Fruit fly (Drosophila melanogaster) whole organism, embryonic: ENCODE measurements around the gene Eip93F.

Source experiments
- Asciz ChIP-seq: fragments of 200-800 bp; sonication (Bioruptor generic); optimal IDR thresholded peaks from 2 replicates; lab custom pipeline; 2017; ENCODE audit warnings: missing biosample characterization, mild to moderate bottlenecking, missing genetic modification characterization, missing genetic modification reagents
- B-H2 ChIP-seq: fragments of 200-800 bp; sonication (Bioruptor generic); optimal IDR thresholded peaks from 2 replicates; lab custom pipeline; 2018; ENCODE audit warnings: missing biosample characterization, mild to moderate bottlenecking, missing genetic modification characterization
- CG11093 ChIP-seq: fragments of 200-800 bp; sonication (Bioruptor generic); IDR thresholded peaks from 3 replicates; pipeline ENCODE4 v1.3.6; 2022; ENCODE audit warnings: missing biosample characterization, missing genetic modification characterization
- CG11247 ChIP-seq: fragments of 200-800 bp; sonication (Bioruptor generic); IDR thresholded peaks from 2 replicates; pipeline ENCODE4 v1.3.6; 2022; ENCODE audit warnings: missing biosample characterization, missing genetic modification characterization
- CG12219 ChIP-seq: fragments of 200-800 bp; sonication (Bioruptor generic); optimal IDR thresholded peaks from 3 replicates; lab custom pipeline; 2018; ENCODE audit warnings: missing biosample characterization, mild to moderate bottlenecking, missing genetic modification characterization
- CG1233 ChIP-seq: fragments of 200-800 bp; sonication (Bioruptor generic); optimal IDR thresholded peaks from 4 replicates; lab custom pipeline; 2018; ENCODE audit warnings: missing biosample characterization, mild to moderate bottlenecking, missing genetic modification characterization
- CG12769 ChIP-seq: fragments of 200-800 bp; sonication (Bioruptor generic); optimal IDR thresholded peaks from 2 replicates; lab custom pipeline; 2019; ENCODE audit warnings: missing biosample characterization, mild to moderate bottlenecking, missing genetic modification characterization, moderate library complexity
- CG12942 ChIP-seq: fragments of 200-800 bp; sonication (Bioruptor generic); optimal IDR thresholded peaks from 3 replicates; lab custom pipeline; 2016; ENCODE audit warnings: missing biosample characterization, missing genetic modification characterization
- CG13624 ChIP-seq: fragments of 200-800 bp; sonication (Bioruptor generic); optimal IDR thresholded peaks from 2 replicates; lab custom pipeline; 2016; ENCODE audit warnings: missing biosample characterization, missing genetic modification characterization
- CG13775 ChIP-seq: fragments of 200-800 bp; sonication (Bioruptor generic); optimal IDR thresholded peaks from 3 replicates; lab custom pipeline; 2017; ENCODE audit warnings: missing biosample characterization, mild to moderate bottlenecking, missing genetic modification characterization
- CG14441 ChIP-seq: fragments of 200-800 bp; sonication (Bioruptor generic); IDR thresholded peaks from 2 replicates; pipeline ENCODE4 v1.3.6; 2022; ENCODE audit warnings: missing biosample characterization, missing genetic modification characterization
- CG1529 ChIP-seq: fragments of 200-800 bp; sonication (Bioruptor generic); optimal IDR thresholded peaks from 3 replicates; lab custom pipeline; 2018; ENCODE audit warnings: missing biosample characterization, missing genetic modification characterization
- CG17186 ChIP-seq: fragments of 200-800 bp; sonication (Bioruptor generic); optimal IDR thresholded peaks from 3 replicates; lab custom pipeline; 2017; ENCODE audit warnings: missing biosample characterization, missing genetic modification reagents, missing genetic modification characterization
- CG2678 ChIP-seq: fragments of 200-800 bp; sonication (Bioruptor generic); optimal IDR thresholded peaks from 3 replicates; lab custom pipeline; 2019; ENCODE audit warnings: missing biosample characterization, mild to moderate bottlenecking, missing genetic modification characterization, moderate library complexity
- CG31388 ChIP-seq: fragments of 200-800 bp; sonication (Bioruptor generic); optimal IDR thresholded peaks from 2 replicates; lab custom pipeline; 2016; ENCODE audit warnings: missing biosample characterization, missing genetic modification characterization
- CG31441 ChIP-seq: fragments of 200-800 bp; sonication (Bioruptor generic); IDR thresholded peaks from 2 replicates; pipeline ENCODE4 v1.3.6; 2022; ENCODE audit warnings: missing biosample characterization, missing genetic modification characterization
- CG3281 ChIP-seq: fragments of 200-800 bp; sonication (Bioruptor generic); optimal IDR thresholded peaks from 3 replicates; lab custom pipeline; 2017; ENCODE audit warnings: missing biosample characterization, mild to moderate bottlenecking, missing genetic modification characterization
- CG4282 ChIP-seq: fragments of 200-800 bp; sonication (Bioruptor generic); optimal IDR thresholded peaks from 2 replicates; lab custom pipeline; 2016; ENCODE audit warnings: missing biosample characterization, missing genetic modification characterization
- CG4730 ChIP-seq: fragments of 200-800 bp; sonication (Bioruptor generic); IDR thresholded peaks from 2 replicates; pipeline ENCODE4 v1.3.6; 2022; ENCODE audit warnings: missing biosample characterization, missing genetic modification characterization
- CG5180 ChIP-seq: fragments of 200-800 bp; sonication (Bioruptor generic); optimal IDR thresholded peaks from 3 replicates; lab custom pipeline; 2017; ENCODE audit warnings: missing biosample characterization, missing genetic modification characterization, mild to moderate bottlenecking, moderate library complexity, missing genetic modification reagents
- CG5953 ChIP-seq: fragments of 200-800 bp; sonication (Bioruptor generic); IDR thresholded peaks from 2 replicates; pipeline ENCODE4 v1.3.6; 2022; ENCODE audit warnings: missing biosample characterization, missing genetic modification characterization
- CG7372 ChIP-seq: fragments of 200-800 bp; sonication (Bioruptor generic); IDR thresholded peaks from 2 replicates; pipeline ENCODE4 v1.3.6; 2022; ENCODE audit warnings: missing biosample characterization, missing genetic modification characterization
- CG8359 ChIP-seq: fragments of 200-800 bp; sonication (Bioruptor generic); optimal IDR thresholded peaks from 2 replicates; lab custom pipeline; 2017; ENCODE audit warnings: missing biosample characterization, mild to moderate bottlenecking, missing genetic modification characterization, borderline replicate concordance
- CG9609 ChIP-seq: fragments of 200-800 bp; sonication (Bioruptor generic); optimal IDR thresholded peaks from 3 replicates; lab custom pipeline; 2016; ENCODE audit warnings: missing biosample characterization, missing genetic modification characterization
- Chrac-16 ChIP-seq: fragments of 200-800 bp; sonication (Bioruptor generic); optimal IDR thresholded peaks from 3 replicates; lab custom pipeline; 2016; ENCODE audit warnings: missing biosample characterization, missing genetic modification characterization
- ERR ChIP-seq: fragments of 200-800 bp; sonication (Bioruptor generic); optimal IDR thresholded peaks from 2 replicates; lab custom pipeline; 2016; ENCODE audit warnings: missing biosample characterization, missing genetic modification characterization
- Ets97D ChIP-seq: fragments of 200-800 bp; sonication (Bioruptor generic); optimal IDR thresholded peaks from 3 replicates; lab custom pipeline; 2016; ENCODE audit warnings: missing biosample characterization, missing genetic modification characterization
- Ravus ChIP-seq: fragments of 200-800 bp; sonication (Bioruptor generic); IDR thresholded peaks from 2 replicates; pipeline ENCODE4 v1.3.6; 2022; ENCODE audit warnings: missing biosample characterization, missing genetic modification characterization
- Sox100B ChIP-seq: fragments of 200-800 bp; sonication (Bioruptor generic); optimal IDR thresholded peaks from 3 replicates; lab custom pipeline; 2018; ENCODE audit warnings: missing biosample characterization, mild to moderate bottlenecking, missing genetic modification characterization
- Ssrp ChIP-seq: fragments of 200-800 bp; sonication (Bioruptor generic); optimal IDR thresholded peaks from 2 replicates; lab custom pipeline; 2018; ENCODE audit warnings: missing biosample characterization, mild to moderate bottlenecking, missing genetic modification characterization, moderate library complexity
- Xbp1 ChIP-seq: fragments of 200-800 bp; sonication (Bioruptor generic); optimal IDR thresholded peaks from 3 replicates; lab custom pipeline; 2016; ENCODE audit warnings: missing biosample characterization, mild to moderate bottlenecking, missing genetic modification characterization
- ap ChIP-seq: fragments of 200-800 bp; sonication (Bioruptor generic); IDR thresholded peaks from 2 replicates; pipeline ENCODE4 v1.3.6; 2022; ENCODE audit warnings: missing biosample characterization, missing genetic modification characterization
- ase ChIP-seq: fragments of 200-800 bp; sonication (Bioruptor generic); IDR thresholded peaks from 3 replicates; pipeline ENCODE4 v1.3.6; 2022; ENCODE audit warnings: missing biosample characterization, missing genetic modification characterization
- bab2 ChIP-seq: fragments of 200-800 bp; sonication (Bioruptor generic); optimal IDR thresholded peaks from 2 replicates; lab custom pipeline; 2016; ENCODE audit warnings: missing biosample characterization, missing genetic modification characterization
- bbx ChIP-seq: fragments of 200-800 bp; sonication (Bioruptor generic); IDR thresholded peaks from 2 replicates; pipeline ENCODE4 v1.3.6; 2022; ENCODE audit warnings: missing biosample characterization, missing genetic modification characterization; ENCODE audit not compliant: partially characterized antibody
- ci ChIP-seq: fragments of 200-800 bp; sonication (Bioruptor generic); IDR thresholded peaks from 3 replicates; pipeline ENCODE4 v1.3.6; 2022; ENCODE audit warnings: missing biosample characterization, missing genetic modification characterization
- corto ChIP-seq: fragments of 200-800 bp; sonication (Bioruptor generic); optimal IDR thresholded peaks from 2 replicates; lab custom pipeline; 2016; ENCODE audit warnings: missing biosample characterization, mild to moderate bottlenecking, missing genetic modification characterization, moderate library complexity
- crol ChIP-seq: fragments of 200-800 bp; sonication (Bioruptor generic); IDR thresholded peaks from 2 replicates; pipeline ENCODE4 v1.3.6; 2022; ENCODE audit warnings: missing biosample characterization, missing genetic modification characterization
- dan ChIP-seq: fragments of 200-800 bp; sonication (Bioruptor generic); IDR thresholded peaks from 2 replicates; pipeline ENCODE4 v1.3.6; 2022; ENCODE audit warnings: missing biosample characterization, missing genetic modification characterization
- danr ChIP-seq: fragments of 200-800 bp; sonication (Bioruptor generic); IDR thresholded peaks from 2 replicates; pipeline ENCODE4 v1.3.6; 2022; ENCODE audit warnings: missing biosample characterization, missing genetic modification characterization
- dmrt99B ChIP-seq: fragments of 200-800 bp; sonication (Bioruptor generic); optimal IDR thresholded peaks from 2 replicates; lab custom pipeline; 2018; ENCODE audit warnings: missing biosample characterization, mild to moderate bottlenecking, missing genetic modification characterization, moderate library complexity
- ems ChIP-seq: fragments of 200-800 bp; sonication (Bioruptor generic); optimal IDR thresholded peaks from 3 replicates; lab custom pipeline; 2016; ENCODE audit warnings: missing biosample characterization, missing genetic modification characterization
- gem ChIP-seq: fragments of 200-800 bp; sonication (Bioruptor generic); optimal IDR thresholded peaks from 2 replicates; lab custom pipeline; 2019; ENCODE audit warnings: missing biosample characterization, mild to moderate bottlenecking, missing genetic modification characterization, moderate library complexity
- otp ChIP-seq: fragments of 200-800 bp; sonication (Bioruptor generic); IDR thresholded peaks from 3 replicates; pipeline ENCODE4, ENCODE4 v1.3.6; 2022; ENCODE audit warnings: missing biosample characterization, missing genetic modification characterization
- pan ChIP-seq, 4 experiments: fragments of >200 bp in 3 of 4; fragments of 200-800 bp in 1 of 4; sonication (Bioruptor generic) in 1 of 4; optimal IDR thresholded peaks in 3 of 4; IDR thresholded peaks in 1 of 4; 2 replicates each; pipeline versions ENCODE4 v1.3.6 to Lab custom; 2017 to 2022; ENCODE audit warnings: missing biosample characterization in 2 of 4, missing genetic modification characterization in 2 of 4, mixed read lengths in 1 of 4
- pita ChIP-seq: fragments of 200-800 bp; sonication (Bioruptor generic); optimal IDR thresholded peaks from 2 replicates; lab custom pipeline; 2017; ENCODE audit warnings: missing biosample characterization, mild to moderate bottlenecking, missing genetic modification characterization
- pum ChIP-seq: fragments of 200-800 bp; sonication (Bioruptor generic); optimal IDR thresholded peaks from 2 replicates; lab custom pipeline; 2016; ENCODE audit warnings: missing biosample characterization, missing genetic modification characterization
- repo ChIP-seq: fragments of 200-800 bp; sonication (Bioruptor generic); optimal IDR thresholded peaks from 2 replicates; lab custom pipeline; 2016; ENCODE audit warnings: missing biosample characterization, missing genetic modification characterization
- salm ChIP-seq: fragments of 200-800 bp; sonication (Bioruptor generic); optimal IDR thresholded peaks from 2 replicates; lab custom pipeline; 2018; ENCODE audit warnings: missing biosample characterization, mild to moderate bottlenecking, missing genetic modification characterization
- schlank ChIP-seq: fragments of 200-800 bp; sonication (Bioruptor generic); optimal IDR thresholded peaks from 2 replicates; lab custom pipeline; 2018; ENCODE audit warnings: missing biosample characterization, mild to moderate bottlenecking, missing genetic modification characterization
- slou ChIP-seq: fragments of 200-800 bp; sonication (Bioruptor generic); optimal IDR thresholded peaks from 3 replicates; lab custom pipeline; 2016; ENCODE audit warnings: missing biosample characterization, missing genetic modification characterization
- zen ChIP-seq: fragments of 200-800 bp; sonication (Bioruptor generic); optimal IDR thresholded peaks from 3 replicates; lab custom pipeline; 2018; ENCODE audit warnings: missing biosample characterization, mild to moderate bottlenecking, missing genetic modification characterization, moderate library complexity

The Eip93F gene

DNA sequence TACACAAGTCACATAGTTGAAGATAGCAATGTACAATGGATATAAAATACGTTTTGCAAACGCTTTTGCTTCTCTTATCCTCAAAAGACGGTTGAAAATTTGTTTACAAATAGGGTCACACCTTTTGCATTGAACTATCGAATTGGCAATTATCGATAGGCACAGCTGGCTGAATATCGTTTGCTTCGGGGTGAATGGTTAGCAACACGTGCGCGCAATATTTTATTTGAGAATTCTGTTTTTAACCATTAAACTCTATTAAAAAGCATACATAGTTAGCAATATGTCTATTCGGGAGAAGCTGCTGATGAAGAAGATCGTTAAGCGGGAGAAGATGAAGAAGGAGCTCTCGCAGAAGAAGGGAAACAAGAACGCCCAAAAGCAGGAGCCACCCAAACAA lies 86.6 kb downstream of the Eip93F start (continued):
- no peak for TF ChIP-seq CG13775 (GFP tag; lab: Kevin White, UChicago)
- no peak for TF ChIP-seq CG9609 (GFP tag; lab: Kevin White, UChicago)
- no peak for TF ChIP-seq Ravus
- no peak for TF ChIP-seq pum
- no peak for TF ChIP-seq danr (GFP tag; lab: Robert Waterston, UW)
- TF ChIP-seq Asciz = no peak
- TF ChIP-seq CG8359 = no peak
- TF ChIP-seq bbx = peak; percentile 84
- TF ChIP-seq ap (GFP tag; lab: Robert Waterston, UW) = no peak
- no peak for TF ChIP-seq Sox100B (GFP tag; lab: Kevin White, UChicago)
- no peak for TF ChIP-seq schlank (tag; lab: Kevin White, UChicago)
- no peak for TF ChIP-seq B-H2 (GFP tag; lab: Kevin White, UChicago)
- TF ChIP-seq CG31388 = no peak
- TF ChIP-seq CG12769 (tag; lab: Kevin White, UChicago) = no peak
- TF ChIP-seq CG3281 (GFP tag; lab: Kevin White, UChicago) = no peak
- TF ChIP-seq zen (tag; lab: Kevin White, UChicago) = peak; percentile 4
- no peak for TF ChIP-seq otp (GFP tag; lab: Robert Waterston, UW)
- no peak for TF ChIP-seq CG5953 (GFP tag; lab: Robert Waterston, UW)
- no peak for TF ChIP-seq Xbp1 (GFP tag; lab: Kevin White, UChicago)
- no peak for TF ChIP-seq dan
- TF ChIP-seq ci = no peak
- no peak for TF ChIP-seq Chrac-16 (GFP tag; lab: Kevin White, UChicago)
- no peak for TF ChIP-seq CG11093

DNA sequence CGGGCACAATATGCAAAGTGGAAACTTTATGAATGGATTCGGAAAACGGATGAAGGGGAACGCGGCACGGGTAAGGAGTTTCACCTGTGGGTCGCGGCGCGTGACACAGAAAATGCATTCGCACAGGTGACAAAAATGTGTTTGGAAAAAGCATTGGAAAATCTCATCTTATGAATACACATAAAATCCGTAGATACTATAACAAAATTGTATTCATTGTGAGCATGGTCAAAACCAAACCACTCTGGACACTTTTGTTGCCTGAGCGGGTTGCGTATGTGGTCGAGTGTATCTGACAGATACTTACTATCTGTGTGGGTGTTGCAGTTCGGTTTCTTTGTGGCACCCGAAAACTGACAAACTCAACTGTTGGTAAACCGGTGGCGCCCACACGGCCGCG lies 90.6 kb downstream of the Eip93F start:
- TF ChIP-seq ap (GFP tag; lab: Robert Waterston, UW) = peak; percentile 70
- TF ChIP-seq CG4282 = no peak
- TF ChIP-seq CG12942 (GFP tag; lab: Kevin White, UChicago) = peak; percentile 25
- TF ChIP-seq CG1529 (GFP tag; lab: Kevin White, UChicago) = peak; percentile 43
- TF ChIP-seq CG5180 (GFP tag; lab: Kevin White, UChicago) = no peak
- peak; percentile 72; the same call in 2 of the 3 replicates for TF ChIP-seq ase (GFP tag; lab: Robert Waterston, UW)
- TF ChIP-seq CG17186 (GFP tag; lab: Kevin White, UChicago) = no peak
- TF ChIP-seq pan (optimal IDR thresholded peaks at IDR 0.05; lab: Kevin White, UChicago) = no peak
- TF ChIP-seq pan (GFP tag; optimal IDR thresholded peaks at IDR 0.05 in 1 of 2, IDR thresholded peaks at IDR 0.05 in 1 of 2) = peak in 1 of 2 experiments; percentile 79
- peak; percentile 29 for TF ChIP-seq ems (GFP tag; lab: Kevin White, UChicago)
- TF ChIP-seq CG31441 = no peak
- no peak for TF ChIP-seq CG2678 (tag; lab: Kevin White, UChicago)
- TF ChIP-seq Ssrp = peak; percentile 45
- TF ChIP-seq CG13624 = peak; percentile 2
- TF ChIP-seq CG14441 = peak; percentile 51
- no peak for TF ChIP-seq Ets97D (GFP tag; lab: Kevin White, UChicago)
- TF ChIP-seq salm (tag; lab: Kevin White, UChicago) = no peak
- no peak for TF ChIP-seq repo (GFP tag; lab: Kevin White, UChicago)
- no peak for TF ChIP-seq gem
- no peak for TF ChIP-seq pita (GFP tag; lab: Kevin White, UChicago)
- TF ChIP-seq CG12219 (GFP tag; lab: Kevin White, UChicago) = peak; percentile 30
- TF ChIP-seq CG1233 = peak; percentile 24
- no peak for TF ChIP-seq ERR
- TF ChIP-seq CG11247 (GFP tag; lab: Robert Waterston, UW) = peak; percentile 51; the same call in 1 of the 2 replicates
- TF ChIP-seq dmrt99B = no peak
- no peak for TF ChIP-seq corto (GFP tag; lab: Kevin White, UChicago)
- peak; percentile 68; the same call in 1 of the 3 replicates for TF ChIP-seq otp (GFP tag; lab: Robert Waterston, UW)
- TF ChIP-seq CG4730 (GFP tag; lab: Robert Waterston, UW) = peak; percentile 54
- no peak for TF ChIP-seq crol (GFP tag; lab: Robert Waterston, UW)
- TF ChIP-seq CG7372 (GFP tag; lab: Robert Waterston, UW) = no peak
- no peak for TF ChIP-seq slou
- peak; percentile 8 for TF ChIP-seq bab2 (GFP tag; lab: Kevin White, UChicago)
